1 fruit fly cellular context compared by ENCODE assay signal in the genomic region with DNA sequence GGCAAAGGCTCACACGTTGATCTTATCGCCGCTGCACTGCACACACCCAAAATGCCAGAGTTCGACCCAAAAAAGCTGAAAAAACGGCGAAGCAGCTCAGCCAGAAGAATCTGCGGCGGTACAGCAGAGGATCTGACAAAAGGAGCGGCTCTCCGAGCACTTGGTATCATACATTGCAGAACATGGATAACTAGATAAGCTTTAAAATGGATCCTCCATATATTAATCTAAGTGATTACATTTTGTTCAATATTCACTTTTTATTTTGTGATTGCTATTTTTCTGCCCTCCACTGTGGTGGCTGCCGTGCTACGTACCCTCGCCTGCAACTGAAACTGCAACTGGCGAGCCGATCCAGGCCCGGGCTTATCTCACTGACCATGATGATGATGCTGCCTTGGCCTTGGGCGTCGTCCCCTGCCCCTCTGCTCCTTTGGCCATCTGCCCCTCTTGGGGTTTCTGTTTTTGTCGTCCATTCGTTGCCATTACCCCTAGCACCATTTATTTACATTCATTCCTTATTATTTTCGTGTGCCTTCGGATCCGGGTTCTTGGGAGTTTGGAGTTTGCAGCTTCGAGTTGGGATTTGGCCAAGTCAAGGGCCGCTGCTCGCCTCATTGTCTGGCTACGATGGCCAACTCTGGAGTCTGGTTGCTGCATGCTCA.
TF ChIP-seq lines count a peak whose summit lies in the region.

No protein-coding gene starts in this region.

TF ChIP-seq in whole organism, embryonic, 481 proteins besides CTCF, POLR2A, EP300 and RAD21 (continued from another document):
- TF ChIP-seq pan (optimal IDR thresholded peaks at IDR 0.05; lab: Kevin White, UChicago) (no peak), pan (GFP tag; optimal IDR thresholded peaks at IDR 0.05 in 1 of 2, IDR thresholded peaks at IDR 0.05 in 1 of 2) (peak in 1 of 2 experiments; percentile 40), E2f1 (GFP tag; IDR thresholded peaks at IDR 0.05; lab: Robert Waterston, UW) (no peak), Gsc (GFP tag; IDR thresholded peaks at IDR 0.05; lab: Robert Waterston, UW) (no peak), Drgx (GFP tag; IDR thresholded peaks at IDR 0.05; lab: Robert Waterston, UW) (peak; percentile 87), z (GFP tag; IDR thresholded peaks at IDR 0.05; lab: Robert Waterston, UW) (no peak), gfzf (GFP tag; optimal IDR thresholded peaks at IDR 0.05; lab: Kevin White, UChicago) (no peak), dm (GFP tag; optimal IDR thresholded peaks at IDR 0.05; lab: Kevin White, UChicago) (no peak), hbn (GFP tag; IDR thresholded peaks at IDR 0.05; lab: Robert Waterston, UW; ENCODE audit: partially characterized antibody) (no peak), dysf (GFP tag; IDR thresholded peaks at IDR 0.05; lab: Robert Waterston, UW) (0 out of 3 replicates have a peak, but pooled peaks have one; percentile 14), C15 (GFP tag; IDR thresholded peaks at IDR 0.05; lab: Robert Waterston, UW) (no peak)
TF ChIP-seq in whole organism, embryonic: peak in this region for 43.
